Fruit fly (Drosophila melanogaster): ENCODE results near the gene Arp5.

Arp5 gene

DNA sequence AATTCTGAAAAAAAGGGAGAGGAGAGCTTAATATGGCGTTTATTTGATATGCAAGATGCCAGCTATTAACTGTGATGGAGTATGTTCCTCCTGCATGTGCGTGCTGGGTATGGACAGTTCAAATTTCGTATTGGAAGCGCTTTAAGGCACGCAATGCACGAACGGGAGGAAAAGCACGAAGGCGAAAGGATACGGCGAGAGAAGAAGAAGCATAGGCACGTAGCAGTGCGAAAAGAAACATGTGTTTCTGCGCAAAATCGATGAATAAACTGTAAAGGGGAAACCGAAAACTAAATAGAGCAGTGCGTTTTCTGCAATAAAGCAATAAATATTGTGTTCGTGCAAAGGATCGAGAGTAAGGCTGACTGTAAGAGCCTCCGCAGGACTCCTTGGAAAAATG lies 30.6 kb downstream of the Arp5 start, which contains the start of gene CG14314:
CG14314 (plus strand) TSS at position 243 of the 400 bp plus-strand sequence.
- TF ChIP-seq amos (GFP tag; IDR thresholded peaks at IDR 0.05; ENCODE audit: partially characterized antibody) (peak; percentile 67; the same call in 1 of the 2 replicates), Dp (GFP tag; optimal IDR thresholded peaks at IDR 0.05) (peak; percentile 36), CG6689 (GFP tag; IDR thresholded peaks at IDR 0.05) (no peak), nerfin-2 (GFP tag; IDR thresholded peaks at IDR 0.05; ENCODE audit: partially characterized antibody) (0 out of 2 replicates have a peak, but pooled peaks have one; percentile 34), E2f2 (GFP tag; IDR thresholded peaks at IDR 0.05) (peak; percentile 14), onecut (GFP tag; IDR thresholded peaks at IDR 0.05) (peak; percentile 93), MESR4 (GFP tag; optimal IDR thresholded peaks at IDR 0.05) (peak; percentile 10), inv (GFP tag; IDR thresholded peaks at IDR 0.05; ENCODE audit: partially characterized antibody) (peak; percentile 39; the same call in 1 of the 2 replicates), dpn (GFP tag; optimal IDR thresholded peaks at IDR 0.05) (no peak), ara (GFP tag; IDR thresholded peaks at IDR 0.05) (0 out of 2 replicates have a peak, but pooled peaks have one; percentile 12), CG10209 (GFP tag; optimal IDR thresholded peaks at IDR 0.05) (no peak), unc-4 (GFP tag; IDR thresholded peaks at IDR 0.05; ENCODE audit: partially characterized antibody) (peak; percentile 16; the same call in 1 of the 2 replicates), MBD-R2 (GFP tag; IDR thresholded peaks at IDR 0.05) (0 out of 2 replicates have a peak, but pooled peaks have one; percentile 36), ewg (GFP tag; optimal IDR thresholded peaks at IDR 0.05) (peak; percentile 92), Bgb (GFP tag; IDR thresholded peaks at IDR 0.05; ENCODE audit: partially characterized antibody) (peak; percentile 56; the same call in 1 of the 2 replicates), Ets65A (GFP tag) (peak; percentile 95), BEAF-32 (GFP tag; optimal IDR thresholded peaks at IDR 0.05) (peak; percentile 30), pzg (GFP tag; optimal IDR thresholded peaks at IDR 0.05) (peak; percentile 1), crol (GFP tag; IDR thresholded peaks at IDR 0.05) (no peak), CG17385 (GFP tag; optimal IDR thresholded peaks at IDR 0.05) (peak; percentile 53)

DNA sequence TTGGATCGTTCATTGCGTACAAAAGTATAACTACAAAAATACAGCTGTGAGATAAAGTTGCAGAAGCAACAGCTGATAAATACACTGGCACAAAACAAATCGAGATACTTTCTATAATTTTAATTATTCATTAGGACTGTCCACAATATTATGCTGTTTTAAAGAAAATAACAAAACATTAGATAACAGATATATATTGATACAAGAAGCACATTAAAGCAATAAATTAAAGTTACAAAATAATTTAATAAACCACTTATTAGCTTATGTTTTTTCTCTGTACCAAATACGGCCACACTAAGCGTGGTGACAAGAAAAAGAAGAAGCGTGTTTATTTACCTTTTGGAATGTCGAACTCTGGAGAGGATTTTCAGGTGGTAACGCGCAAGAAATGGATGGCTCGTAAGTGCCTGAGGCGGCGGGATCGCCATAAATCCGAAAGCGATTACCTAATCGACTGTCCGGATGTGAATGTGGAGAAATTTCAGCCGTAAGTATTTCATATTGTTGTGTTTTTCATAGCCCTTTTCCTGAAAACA lies 35.0 kb downstream of the Arp5 start, which contains the start of the genes CG7988 and CG7183:
CG7988 (plus strand) TSS at position 316 of the 539 bp plus-strand sequence.
CG7183 (minus strand) TSS at position 489 of the 539 bp plus-strand sequence.
- peak; percentile 98 for TF ChIP-seq Dbx (GFP tag; IDR thresholded peaks at IDR 0.05)
- no peak for TF ChIP-seq vnd (GFP tag; IDR thresholded peaks at IDR 0.05; ENCODE audit: partially characterized antibody)
- peak; percentile 87 for TF ChIP-seq CG8281 (tag; optimal IDR thresholded peaks at IDR 0.05)
- peak; percentile 89 for TF ChIP-seq Nf-YB (GFP tag; optimal IDR thresholded peaks at IDR 0.05)
- peak; percentile 97 for TF ChIP-seq CG16815 (GFP tag; optimal IDR thresholded peaks at IDR 0.05)
- peak; percentile 99 for TF ChIP-seq slbo (GFP tag; IDR thresholded peaks at IDR 0.05)
- no peak for TF ChIP-seq nau (GFP tag; optimal IDR thresholded peaks at IDR 0.05)
- TF ChIP-seq CG4730 (GFP tag; IDR thresholded peaks at IDR 0.05) = peak; percentile 99
- TF ChIP-seq D19B (GFP tag; optimal IDR thresholded peaks at IDR 0.05) = peak; percentile 79
- TF ChIP-seq CG2202 (tag; optimal IDR thresholded peaks at IDR 0.05) = peak; percentile 96
- peak; percentile 93 for TF ChIP-seq jumu (GFP tag; optimal IDR thresholded peaks at IDR 0.05)
- TF ChIP-seq CG9932 (GFP tag; IDR thresholded peaks at IDR 0.05) = peak; percentile 98
- TF ChIP-seq CG15514 (GFP tag; optimal IDR thresholded peaks at IDR 0.05) = peak; percentile 85
- TF ChIP-seq sna (GFP tag; IDR thresholded peaks at IDR 0.05; ENCODE audit: partially characterized antibody) = no peak
- TF ChIP-seq br (optimal IDR thresholded peaks at IDR 0.05) = no peak
- TF ChIP-seq repo (GFP tag; optimal IDR thresholded peaks at IDR 0.05) = peak; percentile 88
- peak; percentile 97 for TF ChIP-seq NfI (GFP tag; optimal IDR thresholded peaks at IDR 0.05)
- TF ChIP-seq CG12155 (GFP tag; optimal IDR thresholded peaks at IDR 0.05) = peak; percentile 97
- TF ChIP-seq Ptx1 (GFP tag; IDR thresholded peaks at IDR 0.05) = peak; percentile 100
- peak; percentile 92 for TF ChIP-seq HHEX (GFP tag; optimal IDR thresholded peaks at IDR 0.05)
- peak; percentile 87 for TF ChIP-seq aop (GFP tag; IDR thresholded peaks at IDR 0.05)
- TF ChIP-seq yki (optimal IDR thresholded peaks at IDR 0.05) = no peak
- TF ChIP-seq CG15601 (tag; optimal IDR thresholded peaks at IDR 0.05) = peak; percentile 98
- peak; percentile 89 for TF ChIP-seq CG30020 (tag; optimal IDR thresholded peaks at IDR 0.05)
- peak; percentile 99 for TF ChIP-seq sd (tag; optimal IDR thresholded peaks at IDR 0.05)
- peak; percentile 96 for TF ChIP-seq sug (tag; optimal IDR thresholded peaks at IDR 0.05)
- peak; percentile 95 for TF ChIP-seq Fer2 (tag; optimal IDR thresholded peaks at IDR 0.05)
- TF ChIP-seq twi (tag; optimal IDR thresholded peaks at IDR 0.05) = peak; percentile 97
- peak; percentile 84 for TF ChIP-seq Deaf1 (tag; optimal IDR thresholded peaks at IDR 0.05)
